Fruit fly (Drosophila melanogaster): ENCODE data around the gene CG16711.

dm6 chr3L:9726707-9727106, 22.6 kb downstream of the CG16711 start, which contains the start of gene Naa60:
- TF ChIP-seq EcR (GFP tag; optimal IDR thresholded peaks at IDR 0.05) (no peak), pan (optimal IDR thresholded peaks at IDR 0.05) (no peak), CG8478 (optimal IDR thresholded peaks at IDR 0.05) (no peak), usp (GFP tag; optimal IDR thresholded peaks at IDR 0.05) (no peak)

Data from whole organism.